Fruit fly (Drosophila melanogaster): ENCODE results near the gene Obp22a.

Obp22a gene

dm6 chr2L:1973957-1974356 lies 18.0 kb downstream of the Obp22a start, which contains the start of gene Der-1 (continued):
- TF ChIP-seq CG42726 (GFP tag; IDR thresholded peaks at IDR 0.05; ENCODE audit: partially characterized antibody) (peak; percentile 93), lilli (GFP tag; optimal IDR thresholded peaks at IDR 0.05) (peak; percentile 7), CG2116 (GFP tag; optimal IDR thresholded peaks at IDR 0.05) (peak; percentile 9), CG33213 (GFP tag; optimal IDR thresholded peaks at IDR 0.05) (peak; percentile 11), E2f1 (GFP tag; IDR thresholded peaks at IDR 0.05) (no peak), CG9609 (GFP tag; optimal IDR thresholded peaks at IDR 0.05) (no peak)

DNA sequence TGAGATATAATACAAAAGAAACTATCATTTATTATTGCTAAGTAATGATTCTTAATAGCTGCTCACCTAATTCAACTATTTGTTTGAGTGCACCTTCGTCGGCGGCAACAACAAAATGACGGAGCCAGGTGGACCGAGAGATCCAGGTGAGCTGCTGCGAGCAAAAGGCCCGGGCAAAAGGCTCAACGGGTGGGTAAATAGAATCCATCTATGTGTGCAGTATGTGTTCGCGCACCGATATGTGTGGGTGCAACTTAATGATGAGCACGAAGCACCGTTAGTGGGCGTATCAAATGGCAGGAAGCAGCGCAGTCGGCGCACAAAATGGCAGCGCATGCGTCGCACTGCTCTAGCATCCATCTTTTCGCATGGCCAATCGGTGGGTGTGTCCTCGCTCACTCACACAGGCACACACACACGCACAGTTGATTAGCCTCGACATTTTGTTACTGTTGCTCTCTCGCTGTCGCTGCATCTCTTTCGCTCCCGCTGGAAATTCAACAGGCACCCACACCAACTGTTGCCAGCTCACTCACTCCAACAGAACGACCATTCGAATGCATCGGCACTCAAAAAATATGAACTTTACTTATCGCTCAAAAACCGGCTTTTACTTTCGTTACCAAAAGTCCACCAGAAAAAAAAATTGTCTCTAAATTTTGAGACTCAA lies 19.4 kb downstream of the Obp22a start:
- 0 out of 4 replicates have a peak, but pooled peaks have one; percentile 30 for TF ChIP-seq Dll (GFP tag; IDR thresholded peaks at IDR 0.05; ENCODE audit: partially characterized antibody)
- TF ChIP-seq Nf-YA (GFP tag; IDR thresholded peaks at IDR 0.05) = peak; percentile 82
- TF ChIP-seq CG10321 (GFP tag; IDR thresholded peaks at IDR 0.05) = peak; percentile 98
- TF ChIP-seq CG1647 (GFP tag; optimal IDR thresholded peaks at IDR 0.05) = no peak
- TF ChIP-seq kni (GFP tag; optimal IDR thresholded peaks at IDR 0.05) = peak; percentile 42
- peak; percentile 19; the same call in 1 of the 2 replicates for TF ChIP-seq CG32532 (GFP tag; IDR thresholded peaks at IDR 0.05)
- no peak for TF ChIP-seq Side (GFP tag; optimal IDR thresholded peaks at IDR 0.05)
- peak in 1 of 2 experiments; percentile 67 for TF ChIP-seq insv (GFP tag; optimal IDR thresholded peaks at IDR 0.05)
- 0 out of 2 replicates have a peak, but pooled peaks have one; percentile 11 for TF ChIP-seq HLH3B (GFP tag; IDR thresholded peaks at IDR 0.05)
- TF ChIP-seq seq (GFP tag; IDR thresholded peaks at IDR 0.05) = peak; percentile 64; the same call in 1 of the 2 replicates
- TF ChIP-seq knrl (GFP tag; IDR thresholded peaks at IDR 0.05; ENCODE audit: partially characterized antibody) = peak; percentile 28; the same call in 1 of the 3 replicates
- TF ChIP-seq z (GFP tag; IDR thresholded peaks at IDR 0.05) = peak; percentile 82
- no peak for TF ChIP-seq prd (optimal IDR thresholded peaks at IDR 0.05)
- peak; percentile 43; the same call in 1 of the 3 replicates for TF ChIP-seq prd (GFP tag; IDR thresholded peaks at IDR 0.05)
- peak; percentile 95 for TF ChIP-seq ftz-f1 (GFP tag; optimal IDR thresholded peaks at IDR 0.05)
- peak; percentile 39; the same call in 1 of the 2 replicates for TF ChIP-seq Scr (GFP tag; IDR thresholded peaks at IDR 0.05; ENCODE audit: partially characterized antibody)
- peak; percentile 97 for TF ChIP-seq cg (GFP tag; optimal IDR thresholded peaks at IDR 0.05)
- TF ChIP-seq Jarid2 (GFP tag; optimal IDR thresholded peaks at IDR 0.05) = peak; percentile 35
- peak; percentile 93 for TF ChIP-seq CG1832 (GFP tag; optimal IDR thresholded peaks at IDR 0.05)
- TF ChIP-seq chinmo (GFP tag; IDR thresholded peaks at IDR 0.05; ENCODE audit: partially characterized antibody) = peak; percentile 93; the same call in 3 of the 4 replicates
- TF ChIP-seq CG6813 (GFP tag; optimal IDR thresholded peaks at IDR 0.05) = no peak
- peak; percentile 98 for TF ChIP-seq Nf-YB (GFP tag; optimal IDR thresholded peaks at IDR 0.05)
- peak; percentile 88 for TF ChIP-seq nerfin-1 (tag; optimal IDR thresholded peaks at IDR 0.05)
- TF ChIP-seq Trl (optimal IDR thresholded peaks at IDR 0.05) = peak in 1 of 2 experiments; percentile 50
- TF ChIP-seq Trl (GFP tag; optimal IDR thresholded peaks at IDR 0.05) = no peak
- no peak for TF ChIP-seq az2 (GFP tag; optimal IDR thresholded peaks at IDR 0.05)
- 0 out of 3 replicates have a peak, but pooled peaks have one; percentile 9 for TF ChIP-seq CG16813 (GFP tag; IDR thresholded peaks at IDR 0.05; ENCODE audit: partially characterized antibody)
- no peak for TF ChIP-seq NK7.1 (GFP tag; optimal IDR thresholded peaks at IDR 0.05)
- no peak for TF ChIP-seq lov (optimal IDR thresholded peaks at IDR 0.05)
- peak; percentile 34; the same call in 1 of the 3 replicates for TF ChIP-seq lov (GFP tag; IDR thresholded peaks at IDR 0.05)
- TF ChIP-seq Adf1 (GFP tag; IDR thresholded peaks at IDR 0.05) = peak; percentile 95
- TF ChIP-seq CG14965 (GFP tag; optimal IDR thresholded peaks at IDR 0.05; ENCODE audit: borderline replicate concordance) = no peak
- peak; percentile 22 for TF ChIP-seq CG15696 (tag; optimal IDR thresholded peaks at IDR 0.05)
- TF ChIP-seq zen (tag; optimal IDR thresholded peaks at IDR 0.05) = peak; percentile 66
- TF ChIP-seq scrt (GFP tag; optimal IDR thresholded peaks at IDR 0.05) = peak; percentile 82
- peak; percentile 79 for TF ChIP-seq phol (tag; optimal IDR thresholded peaks at IDR 0.05)
- peak; percentile 18; the same call in 1 of the 2 replicates for TF ChIP-seq MBD-R2 (GFP tag; IDR thresholded peaks at IDR 0.05)
- TF ChIP-seq sens (GFP tag) = peak; percentile 65
- peak; percentile 1 for TF ChIP-seq HLHmδ (GFP tag; optimal IDR thresholded peaks at IDR 0.05)
- peak; percentile 99 for TF ChIP-seq Vsx1 (GFP tag; optimal IDR thresholded peaks at IDR 0.05)
- TF ChIP-seq HmgD (GFP tag; optimal IDR thresholded peaks at IDR 0.05) = peak; percentile 3

Measured in whole organism, embryonic.